Fruit fly (Drosophila melanogaster): ENCODE results near the gene Cdc5.

The Cdc5 gene

DNA sequence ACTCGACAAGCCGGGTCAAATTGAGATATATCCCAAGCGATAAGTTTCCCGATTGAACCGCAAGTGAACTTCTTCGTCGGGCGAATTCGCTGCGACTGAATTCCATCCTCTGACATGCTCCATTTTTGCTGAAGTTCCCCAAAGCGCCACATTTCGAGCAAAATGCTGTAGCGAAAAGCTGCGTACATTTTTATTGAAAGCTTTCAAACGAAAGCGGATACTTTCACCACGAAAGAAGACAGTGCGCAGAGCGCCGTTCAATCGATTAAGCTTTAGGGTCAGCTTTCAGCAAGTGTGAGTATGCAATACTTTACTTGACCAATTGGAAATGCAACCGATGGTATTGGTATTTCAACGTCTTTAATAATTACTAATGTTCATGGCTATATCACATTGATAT is 18.3 kb downstream of the Cdc5 start, which contains the start of gene mthl10:
Gene mthl10, minus strand, starts transcription at position 77 of the 400 bp plus-strand sequence.
- TF ChIP-seq EcR (GFP tag; optimal IDR thresholded peaks at IDR 0.05) (no peak), pan (optimal IDR thresholded peaks at IDR 0.05) (no peak), CG8478 (optimal IDR thresholded peaks at IDR 0.05) (peak; percentile 12), Dll (optimal IDR thresholded peaks at IDR 0.05) (no peak), psq (optimal IDR thresholded peaks at IDR 0.05) (no peak)

DNA sequence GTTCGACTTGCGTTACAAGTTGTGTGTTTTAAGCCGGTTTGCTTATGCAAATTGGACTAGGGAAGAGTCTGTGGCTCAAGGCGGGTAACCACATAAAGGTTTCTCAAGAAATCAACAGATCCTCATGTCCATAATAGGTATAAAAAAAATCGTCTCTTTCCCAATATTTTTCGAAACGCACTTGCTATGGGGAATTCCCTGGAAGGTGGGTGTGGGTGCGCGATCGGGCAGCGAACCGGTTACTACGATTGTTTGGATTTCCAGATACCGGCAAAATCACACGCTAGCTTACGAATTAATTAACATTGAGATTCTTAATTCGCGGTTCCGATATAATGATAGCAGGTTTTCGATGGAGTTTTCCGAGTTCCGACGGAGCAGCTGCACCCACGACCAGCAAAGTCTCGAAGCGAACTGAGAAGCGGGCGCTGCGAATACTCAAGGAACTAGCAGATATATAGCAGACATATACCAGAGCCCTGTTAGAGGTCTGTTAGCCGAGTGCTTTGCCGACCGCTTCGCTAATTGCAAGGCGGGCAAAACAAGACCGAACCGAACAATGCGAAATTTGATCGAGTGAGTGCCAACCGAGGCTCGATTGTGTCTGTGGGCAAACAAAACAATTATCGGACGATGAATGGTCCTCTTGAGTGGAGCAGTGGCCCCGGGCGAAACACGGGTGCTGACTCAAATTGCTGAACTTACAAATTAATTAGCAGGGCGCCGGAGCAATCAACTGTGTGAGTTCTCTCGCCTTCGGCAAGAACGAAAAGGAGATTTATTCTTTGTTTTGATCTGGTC is 19.9 kb downstream of the Cdc5 start:
- no peak for TF ChIP-seq usp (GFP tag; optimal IDR thresholded peaks at IDR 0.05)
- no peak for TF ChIP-seq pan (optimal IDR thresholded peaks at IDR 0.05)
- TF ChIP-seq EcR (GFP tag; optimal IDR thresholded peaks at IDR 0.05), result peak in 1 of 2 experiments; percentile 14
- TF ChIP-seq Dll (optimal IDR thresholded peaks at IDR 0.05), result no peak
- no peak for TF ChIP-seq CG8478 (optimal IDR thresholded peaks at IDR 0.05)

dm6 chr3L:340569-340968 is 20.6 kb downstream of the Cdc5 start:
- TF ChIP-seq Dll (optimal IDR thresholded peaks at IDR 0.05) (no peak), pan (optimal IDR thresholded peaks at IDR 0.05) (no peak), usp (GFP tag; optimal IDR thresholded peaks at IDR 0.05) (no peak), CG8478 (optimal IDR thresholded peaks at IDR 0.05) (no peak), psq (optimal IDR thresholded peaks at IDR 0.05) (no peak), EcR (GFP tag; optimal IDR thresholded peaks at IDR 0.05) (no peak)

DNA sequence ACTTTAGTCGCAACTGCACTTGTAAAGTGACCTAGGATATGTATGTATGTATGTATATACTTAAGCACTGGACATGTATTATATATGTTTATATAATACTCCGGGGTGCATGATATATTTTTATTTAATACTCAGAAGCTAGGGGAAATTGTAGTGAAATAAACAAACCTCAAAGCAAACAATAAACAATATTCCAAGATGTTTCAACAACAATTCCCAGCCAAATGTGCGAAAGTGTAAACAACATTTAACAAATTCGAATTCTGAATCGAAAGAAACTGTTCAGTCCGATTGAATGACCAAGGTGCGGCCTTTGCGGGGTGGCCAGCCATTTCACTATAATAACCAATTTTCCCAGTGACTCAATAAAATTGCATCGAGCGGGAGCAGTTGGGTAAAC is 21.1 kb downstream of the Cdc5 start:
- TF ChIP-seq usp (GFP tag; optimal IDR thresholded peaks at IDR 0.05), result no peak
- TF ChIP-seq pan (optimal IDR thresholded peaks at IDR 0.05), result no peak
- no peak for TF ChIP-seq CG8478 (optimal IDR thresholded peaks at IDR 0.05)
- TF ChIP-seq EcR (GFP tag; optimal IDR thresholded peaks at IDR 0.05), result no peak
- no peak for TF ChIP-seq Dll (optimal IDR thresholded peaks at IDR 0.05)
- no peak for TF ChIP-seq psq (optimal IDR thresholded peaks at IDR 0.05)

- no peak for TF ChIP-seq Dll (optimal IDR thresholded peaks at IDR 0.05)
- no peak for TF ChIP-seq pan (optimal IDR thresholded peaks at IDR 0.05)
- TF ChIP-seq psq (optimal IDR thresholded peaks at IDR 0.05), result no peak
- no peak for TF ChIP-seq EcR (GFP tag; optimal IDR thresholded peaks at IDR 0.05)
- no peak for TF ChIP-seq CG8478 (optimal IDR thresholded peaks at IDR 0.05)
- no peak for TF ChIP-seq usp (GFP tag; optimal IDR thresholded peaks at IDR 0.05)
Observed at dm6 chr3L:339072-339471, 22.1 kb downstream of the Cdc5 start.

- no peak for TF ChIP-seq CG8478 (optimal IDR thresholded peaks at IDR 0.05)
- no peak for TF ChIP-seq pan (optimal IDR thresholded peaks at IDR 0.05)
- TF ChIP-seq Dll (optimal IDR thresholded peaks at IDR 0.05), result no peak
- no peak for TF ChIP-seq EcR (GFP tag; optimal IDR thresholded peaks at IDR 0.05)
- no peak for TF ChIP-seq usp (GFP tag; optimal IDR thresholded peaks at IDR 0.05)
- no peak for TF ChIP-seq psq (optimal IDR thresholded peaks at IDR 0.05)
Observed at dm6 chr3L:338116-338515, 23.1 kb downstream of the Cdc5 start.

- TF ChIP-seq pan (optimal IDR thresholded peaks at IDR 0.05), result no peak
- no peak for TF ChIP-seq psq (optimal IDR thresholded peaks at IDR 0.05)
- TF ChIP-seq CG8478 (optimal IDR thresholded peaks at IDR 0.05), result no peak
- no peak for TF ChIP-seq EcR (GFP tag; optimal IDR thresholded peaks at IDR 0.05)
- TF ChIP-seq Dll (optimal IDR thresholded peaks at IDR 0.05), result no peak
- no peak for TF ChIP-seq usp (GFP tag; optimal IDR thresholded peaks at IDR 0.05)
Observed at dm6 chr3L:337148-337547, 24.0 kb downstream of the Cdc5 start.

DNA sequence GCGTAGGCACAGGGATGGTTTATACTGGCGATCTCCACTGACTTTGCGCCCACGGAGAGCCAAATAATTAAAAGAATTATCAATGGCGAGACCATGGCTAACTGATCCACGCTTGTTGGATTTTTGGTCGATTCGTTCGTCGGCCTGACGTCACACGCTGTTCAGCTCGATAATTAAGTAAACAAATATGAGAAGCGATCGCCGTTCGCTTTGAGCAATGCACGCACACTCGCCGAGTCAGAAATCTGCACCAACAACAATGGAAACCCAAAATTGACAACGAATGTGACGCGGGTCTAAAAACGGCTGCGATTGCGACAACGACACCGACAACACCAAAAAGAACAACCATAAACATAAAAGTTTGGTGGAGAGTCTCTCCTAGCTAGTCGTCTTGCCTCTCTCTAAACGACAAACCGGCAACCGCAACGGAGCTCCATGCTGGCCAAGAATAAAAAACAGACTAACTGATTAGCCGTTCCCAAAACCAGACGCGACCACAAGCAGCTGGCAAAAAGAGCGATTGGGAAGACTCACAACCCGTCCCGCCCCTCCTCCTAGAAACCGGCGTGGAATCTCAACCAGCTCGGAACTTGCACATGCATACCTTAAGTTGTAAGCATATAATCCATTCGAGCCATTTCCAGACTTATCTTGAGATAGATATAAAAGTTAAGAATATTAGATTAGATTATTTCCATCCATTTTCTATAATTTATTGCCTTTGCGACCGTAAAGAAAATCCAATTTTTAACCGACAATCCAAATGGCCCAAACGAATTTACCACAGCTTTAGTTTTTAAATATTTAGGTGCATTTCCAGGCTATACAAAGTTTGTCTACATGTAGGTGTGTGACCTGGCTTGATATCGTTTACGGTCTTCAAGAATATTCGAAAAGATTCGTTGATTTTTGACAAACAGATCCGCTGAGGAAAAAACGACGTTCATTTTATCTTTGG is 29.1 kb downstream of the Cdc5 start, which contains the start of gene mthl9:
Gene mthl9, minus strand, starts transcription at position 468 of the 961 bp plus-strand sequence.
- TF ChIP-seq CG8478 (optimal IDR thresholded peaks at IDR 0.05) (no peak), Dll (optimal IDR thresholded peaks at IDR 0.05) (no peak), psq (optimal IDR thresholded peaks at IDR 0.05) (no peak), usp (GFP tag; optimal IDR thresholded peaks at IDR 0.05) (no peak), pan (optimal IDR thresholded peaks at IDR 0.05) (no peak), EcR (GFP tag; optimal IDR thresholded peaks at IDR 0.05) (no peak)

DNA sequence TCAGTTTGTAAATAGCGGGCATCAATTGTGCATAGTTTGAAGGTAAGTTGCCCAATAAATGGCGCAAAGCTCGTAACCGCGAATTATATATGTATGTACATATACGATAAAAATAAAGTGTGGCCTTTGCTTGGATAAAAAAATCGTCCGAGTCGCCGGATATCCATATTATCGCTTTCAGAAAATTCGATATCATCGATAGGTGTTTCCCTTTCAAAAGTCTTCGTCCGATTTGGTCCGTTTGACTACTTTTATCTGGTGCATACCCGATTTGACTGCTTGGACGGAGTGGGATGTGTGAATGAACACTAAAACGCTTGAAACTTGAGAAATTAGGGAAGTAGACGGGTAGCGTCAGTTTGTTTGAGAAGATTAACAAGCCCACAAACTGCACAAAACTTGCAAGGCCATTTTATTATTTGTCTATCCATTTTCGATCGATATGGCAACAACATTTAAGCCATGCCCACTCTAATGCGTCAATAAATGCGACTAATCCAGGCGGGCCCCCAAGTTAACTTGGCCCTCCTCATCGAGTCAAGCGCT is 32.0 kb downstream of the Cdc5 start:
- TF ChIP-seq psq (optimal IDR thresholded peaks at IDR 0.05) (no peak), EcR (GFP tag; optimal IDR thresholded peaks at IDR 0.05) (no peak), CG8478 (optimal IDR thresholded peaks at IDR 0.05) (no peak), Dll (optimal IDR thresholded peaks at IDR 0.05) (no peak), usp (GFP tag; optimal IDR thresholded peaks at IDR 0.05) (no peak), pan (optimal IDR thresholded peaks at IDR 0.05) (no peak)

dm6 chr3L:327833-328232 is 33.4 kb downstream of the Cdc5 start, which contains the start of the genes Atac3 and Ptpmeg:
Gene Atac3 (minus strand): TSS chr3L:327992.
Gene Ptpmeg (plus strand): TSS chr3L:328097.
- TF ChIP-seq CG8478 (optimal IDR thresholded peaks at IDR 0.05) (no peak), EcR (GFP tag; optimal IDR thresholded peaks at IDR 0.05) (no peak), psq (optimal IDR thresholded peaks at IDR 0.05) (no peak), pan (optimal IDR thresholded peaks at IDR 0.05) (no peak), Dll (optimal IDR thresholded peaks at IDR 0.05) (no peak), usp (GFP tag; optimal IDR thresholded peaks at IDR 0.05) (no peak)

- no peak for TF ChIP-seq psq (optimal IDR thresholded peaks at IDR 0.05)
- TF ChIP-seq CG8478 (optimal IDR thresholded peaks at IDR 0.05), result no peak
Observed at dm6 chr3L:324486-324885, 36.7 kb downstream of the Cdc5 start, which contains the start of gene CG32344. Gene CG32344 (minus strand): TSS chr3L:324720.
